Fruit fly (Drosophila melanogaster) ovary, adult (tissue): ENCODE measurements around the gene galene.
"Not testable (repeated sequence)": the region's sequence is repeated elsewhere in the genome, so short reads cannot be mapped to it uniquely, and the experiment has no call there.

Experiments
- CG17801 ChIP-seq: fragments of 200-800 bp; optimal IDR thresholded peaks from 2 replicates; lab custom pipeline; 2019; ENCODE audit warnings: missing biosample characterization, mild to moderate bottlenecking, missing genetic modification characterization, moderate library complexity; ENCODE audit not compliant: partially characterized antibody

Gene galene

DNA sequence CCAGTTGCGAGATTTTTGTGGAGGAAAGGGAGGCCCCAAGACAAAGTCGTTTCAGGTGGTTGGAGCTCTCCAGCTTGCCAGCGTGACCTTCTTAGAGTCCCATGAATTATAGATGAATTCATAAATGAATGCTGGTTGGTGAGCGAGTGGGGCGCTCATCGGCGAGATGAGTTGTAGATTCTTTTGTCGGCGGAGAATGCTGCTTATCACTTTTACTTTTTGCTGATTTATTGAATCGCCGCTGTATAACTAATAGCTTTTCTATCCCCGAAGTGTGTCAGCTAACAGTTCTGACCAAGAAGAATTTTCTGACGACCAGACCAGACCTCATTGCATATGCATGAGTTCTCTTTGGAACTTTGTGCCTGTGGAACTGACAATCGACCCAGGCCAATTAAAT lies 23.4 kb upstream of the galene start:
- TF ChIP-seq CG17801 (GFP tag; lab: Kevin White, UChicago): no peak

DNA sequence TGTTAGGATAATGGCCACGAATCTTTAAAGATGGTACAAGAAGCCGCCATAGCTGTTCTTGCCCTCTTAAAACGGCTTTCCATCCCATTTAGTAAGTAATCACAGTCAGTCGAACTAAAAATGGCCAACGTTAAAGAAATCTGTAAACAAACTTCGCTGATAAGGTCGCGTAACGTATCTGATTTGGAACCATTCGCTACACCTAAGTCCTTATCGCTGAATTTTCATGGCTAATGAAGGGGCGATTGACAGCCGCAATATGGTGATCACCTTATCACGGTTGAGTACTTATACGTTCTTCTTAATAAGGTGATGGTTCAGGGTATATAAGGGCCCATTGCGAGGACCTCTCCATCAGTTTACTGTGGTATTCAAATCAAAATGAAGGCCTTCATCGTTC lies 23.0 kb upstream of the galene start, which contains the start of gene LysE:
Gene LysE (plus strand): TSS at position 257 of the 400 bp plus-strand sequence.
- no peak for TF ChIP-seq CG17801 (GFP tag; lab: Kevin White, UChicago)

DNA sequence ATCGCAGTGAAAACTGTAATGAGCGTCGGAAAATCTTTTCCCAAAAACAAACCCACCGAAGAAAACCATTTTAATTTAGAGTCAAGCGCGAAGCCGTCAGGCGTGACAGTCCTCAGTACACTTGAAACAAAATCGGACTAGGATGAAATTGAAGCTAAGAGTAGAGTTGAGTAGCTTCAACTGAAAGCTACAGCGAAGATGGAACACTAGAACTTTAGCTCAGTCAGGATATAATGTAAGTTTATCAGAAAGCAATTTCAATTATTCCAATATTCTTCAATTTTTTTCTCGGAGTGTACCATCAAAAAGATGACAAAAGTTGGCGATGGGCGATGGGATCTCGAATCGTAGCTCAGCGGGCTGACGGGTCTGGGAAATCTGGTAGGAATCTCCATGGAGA lies 19.1 kb upstream of the galene start:
- TF ChIP-seq CG17801 (GFP tag; lab: Kevin White, UChicago): no peak

DNA sequence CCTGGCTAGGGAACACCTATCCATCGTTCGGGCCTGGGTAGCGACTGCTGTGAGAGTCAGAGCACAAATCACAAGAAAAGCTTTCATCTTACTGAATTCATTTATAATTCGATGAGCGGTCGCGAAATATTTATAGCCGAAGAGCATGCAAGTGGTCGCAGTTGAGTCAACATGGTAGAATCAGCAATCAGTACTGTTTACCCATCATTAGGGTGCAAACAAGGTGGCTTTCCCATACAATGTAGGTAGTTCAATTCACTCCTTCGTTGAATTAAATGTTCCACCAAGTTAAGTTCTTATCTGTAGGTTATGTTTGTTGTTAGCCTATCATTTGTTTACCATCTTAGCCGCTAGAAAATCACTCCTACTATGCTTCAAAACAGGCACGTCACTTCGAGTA lies 16.9 kb upstream of the galene start, which contains the start of gene LysP:
Gene LysP (minus strand): TSS at position 101 of the 400 bp plus-strand sequence.
- no peak for TF ChIP-seq CG17801 (GFP tag; lab: Kevin White, UChicago)

DNA sequence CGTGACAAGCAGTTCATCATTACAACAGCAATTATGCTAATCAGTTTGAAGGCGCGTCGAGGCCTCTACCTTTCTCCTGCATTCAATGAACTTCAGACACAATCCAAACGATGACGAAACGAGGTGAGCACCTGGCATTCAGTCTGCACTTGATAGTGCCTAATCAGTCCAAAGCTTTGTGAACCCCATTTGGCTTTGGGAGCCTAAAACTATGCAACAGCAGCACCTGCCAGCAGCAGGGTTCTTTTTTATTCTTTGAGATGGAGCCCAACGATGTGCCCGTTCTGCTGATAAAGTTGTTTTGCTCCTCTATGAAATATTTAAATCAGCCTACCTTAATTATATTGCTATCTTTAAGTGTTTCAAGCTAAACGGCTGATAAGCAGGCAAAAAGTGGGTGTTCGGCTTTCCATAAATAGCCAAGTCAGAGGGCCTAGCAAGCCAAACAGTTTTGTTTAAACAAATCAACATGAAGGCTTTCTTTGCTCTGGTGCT lies 8.2 kb upstream of the galene start, which contains the start of gene LysS:
Gene LysS (plus strand): TSS at position 445 of the 495 bp plus-strand sequence.
- TF ChIP-seq CG17801 (GFP tag; lab: Kevin White, UChicago): no peak

DNA sequence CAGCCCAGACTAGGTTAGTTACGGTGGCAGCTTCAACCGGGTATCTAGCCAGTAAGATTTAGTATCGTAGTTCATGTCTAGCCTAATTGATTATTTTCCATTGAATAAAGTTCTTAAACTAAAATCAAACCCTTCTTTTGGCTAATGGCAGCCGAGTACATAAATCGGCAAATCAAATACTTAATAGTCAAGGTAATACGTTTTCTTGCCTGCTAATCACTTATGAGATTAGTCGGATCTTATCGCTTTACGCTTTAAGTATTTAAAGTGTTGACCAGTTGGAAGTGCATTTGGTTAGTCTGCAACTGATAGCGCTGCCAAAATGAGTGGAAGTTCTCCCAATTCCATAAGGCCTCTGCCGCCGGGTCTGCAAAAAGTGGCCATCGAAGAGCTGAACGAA lies 2.9 kb upstream of the galene start, which contains the start of gene CG33965:
Gene CG33965 (plus strand): TSS at position 301 of the 400 bp plus-strand sequence.
- TF ChIP-seq CG17801 (GFP tag; lab: Kevin White, UChicago): no peak

DNA sequence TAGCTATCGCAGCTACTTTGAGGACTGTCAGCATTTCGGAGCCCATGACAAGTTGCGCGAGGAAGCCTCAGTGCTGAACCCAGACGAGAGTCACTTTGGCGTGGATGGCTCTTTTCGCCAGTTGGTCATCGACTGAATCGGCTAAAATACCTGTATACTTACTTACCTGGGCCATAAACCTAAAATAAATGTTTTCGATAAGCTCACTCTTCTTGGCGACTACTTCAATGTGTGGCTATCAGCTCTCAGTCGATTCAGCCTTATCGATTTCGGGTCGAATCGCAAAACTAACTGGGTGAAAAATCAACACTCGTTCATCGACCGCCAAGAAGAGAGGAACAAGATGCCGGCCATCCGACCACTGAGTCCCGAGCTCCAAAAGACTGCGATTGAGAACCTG lies 1.7 kb upstream of the galene start, which contains the start of gene CG33966:
Gene CG33966 (plus strand): TSS at position 301 of the 400 bp plus-strand sequence.
- no peak for TF ChIP-seq CG17801 (GFP tag; lab: Kevin White, UChicago)

DNA sequence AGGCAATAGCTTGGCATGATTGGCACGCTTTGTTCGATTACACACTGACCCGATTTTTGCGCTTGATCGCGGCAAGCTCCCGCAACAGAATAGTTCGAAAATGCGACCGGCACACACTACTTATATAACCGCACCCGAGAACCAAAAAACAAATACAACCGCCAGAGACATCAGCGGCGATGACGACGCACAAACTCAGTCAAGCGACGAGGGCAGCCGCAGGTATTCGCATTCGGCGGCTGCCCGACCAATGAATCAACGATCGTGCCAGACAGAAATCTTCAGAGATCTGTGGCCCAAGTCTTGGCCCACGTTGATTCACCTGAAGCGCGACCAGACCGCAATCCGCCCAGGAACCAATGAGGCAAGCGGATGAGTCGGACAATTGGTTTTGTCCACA lies 2.7 kb downstream of the galene start, which contains the start of gene CG9192:
Gene CG9192 (minus strand): TSS at position 101 of the 400 bp plus-strand sequence.
- no peak for TF ChIP-seq CG17801 (GFP tag; lab: Kevin White, UChicago)

DNA sequence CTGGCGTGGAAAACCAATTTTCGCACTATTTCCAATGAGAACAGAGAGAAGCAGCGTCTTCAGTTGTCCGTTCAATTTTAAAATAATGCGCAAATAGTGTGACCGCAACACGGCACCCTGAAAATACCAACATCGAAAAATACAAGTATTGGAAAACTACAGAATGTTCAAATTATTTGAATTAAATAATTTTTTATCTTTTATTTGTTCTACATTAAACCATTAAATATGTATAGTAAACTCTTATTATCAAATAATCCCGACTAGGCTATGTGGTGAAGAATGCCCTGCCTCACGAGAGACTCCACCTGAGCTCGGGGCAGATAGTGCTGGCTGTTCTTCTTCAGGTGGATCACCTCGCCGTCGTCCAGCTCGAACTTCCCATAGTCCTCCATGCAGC lies 10.3 kb downstream of the galene start, which contains the start of gene Klp61F:
Gene Klp61F (minus strand): TSS at position 101 of the 400 bp plus-strand sequence.
- TF ChIP-seq CG17801 (GFP tag; lab: Kevin White, UChicago): not testable (repeated sequence)

DNA sequence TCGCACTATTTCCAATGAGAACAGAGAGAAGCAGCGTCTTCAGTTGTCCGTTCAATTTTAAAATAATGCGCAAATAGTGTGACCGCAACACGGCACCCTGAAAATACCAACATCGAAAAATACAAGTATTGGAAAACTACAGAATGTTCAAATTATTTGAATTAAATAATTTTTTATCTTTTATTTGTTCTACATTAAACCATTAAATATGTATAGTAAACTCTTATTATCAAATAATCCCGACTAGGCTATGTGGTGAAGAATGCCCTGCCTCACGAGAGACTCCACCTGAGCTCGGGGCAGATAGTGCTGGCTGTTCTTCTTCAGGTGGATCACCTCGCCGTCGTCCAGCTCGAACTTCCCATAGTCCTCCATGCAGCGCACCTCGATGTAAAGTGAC lies 11.3 kb downstream of the galene start, which contains the start of gene CG32318:
Gene CG32318 (minus strand): TSS at position 101 of the 400 bp plus-strand sequence.
- not testable (repeated sequence) for TF ChIP-seq CG17801 (GFP tag; lab: Kevin White, UChicago)

DNA sequence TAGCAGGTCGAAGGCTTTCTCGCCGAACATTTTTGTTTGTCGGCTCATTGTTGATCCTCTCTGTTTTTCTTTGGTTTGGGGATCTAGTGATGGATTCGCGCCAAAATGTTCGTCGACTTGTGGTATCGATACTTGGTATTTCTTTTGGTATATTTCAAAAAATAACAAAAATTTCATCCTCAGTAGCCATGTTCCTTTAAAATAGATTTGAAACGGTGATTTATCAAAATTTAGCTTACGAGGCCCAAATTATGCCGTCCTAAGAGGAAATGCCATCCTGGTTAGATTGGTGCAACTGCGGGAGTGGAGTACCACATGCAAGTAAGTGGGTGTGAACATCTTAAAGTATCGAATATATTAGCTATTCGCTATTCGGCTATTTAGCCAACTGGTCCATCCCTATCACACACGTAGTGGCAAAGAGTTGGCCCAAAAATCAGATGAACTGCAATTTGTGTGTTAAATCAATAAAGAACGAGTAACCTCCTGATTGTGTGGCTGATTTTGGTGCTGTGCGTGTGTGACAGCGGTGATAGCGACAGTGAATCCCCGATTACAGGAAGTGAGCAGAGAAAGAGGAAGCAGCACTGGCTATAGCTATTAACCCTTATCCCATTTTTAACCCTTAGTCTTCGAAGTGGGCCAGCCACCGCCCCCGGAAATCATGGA lies 12.2 kb downstream of the galene start, which contains the start of the genes Psf1 and Sac1:
Gene Psf1 (minus strand): TSS at position 51 of the 669 bp plus-strand sequence.
Gene Sac1 (plus strand): TSS at position 191 of the 669 bp plus-strand sequence.
- no peak for TF ChIP-seq CG17801 (GFP tag; lab: Kevin White, UChicago)

DNA sequence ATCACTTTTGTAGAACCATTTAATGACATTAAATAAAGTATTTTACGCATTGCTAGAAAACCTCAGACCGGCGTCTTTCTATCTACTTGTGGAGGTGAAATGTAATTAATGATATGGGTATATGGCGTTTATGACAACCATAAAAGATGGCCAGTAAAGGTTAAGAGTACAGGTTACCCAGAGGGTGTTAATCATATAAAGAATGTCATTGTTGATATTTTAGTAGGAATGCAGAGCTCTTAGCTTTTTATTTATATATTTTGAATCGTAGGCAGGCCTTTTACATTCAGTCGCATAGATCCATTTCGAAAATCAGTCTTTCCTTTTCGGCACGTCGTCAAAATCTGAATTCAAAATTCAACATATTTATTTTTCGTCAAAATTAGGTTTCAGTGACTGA lies 14.9 kb downstream of the galene start, which contains the start of gene Bfc:
Gene Bfc (plus strand): TSS at position 301 of the 400 bp plus-strand sequence.
- no peak for TF ChIP-seq CG17801 (GFP tag; lab: Kevin White, UChicago)

DNA sequence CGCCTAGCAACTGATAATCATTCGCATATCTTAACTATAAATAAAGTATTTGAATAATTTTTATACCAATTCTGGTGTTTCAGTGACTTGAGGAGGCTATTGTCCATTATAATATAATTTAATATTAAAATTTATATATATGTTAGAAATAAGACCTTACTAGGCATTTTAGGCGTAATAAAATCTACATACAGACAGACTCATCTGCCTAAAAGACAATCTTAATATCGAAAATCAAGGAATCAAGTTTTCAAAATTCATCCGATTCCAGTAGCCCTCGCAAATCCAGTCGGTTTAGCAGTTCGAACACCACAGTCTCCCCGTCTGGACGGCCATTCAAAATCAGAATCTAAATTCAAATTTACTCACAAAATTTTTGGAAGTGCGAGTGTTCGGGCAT lies 16.2 kb downstream of the galene start, which contains the start of the genes CG9130 and CG9133:
Gene CG9130 (plus strand): TSS at position 301 of the 400 bp plus-strand sequence.
Gene CG9133 (plus strand): TSS at position 301 of the 400 bp plus-strand sequence.
- no peak for TF ChIP-seq CG17801 (GFP tag; lab: Kevin White, UChicago)

DNA sequence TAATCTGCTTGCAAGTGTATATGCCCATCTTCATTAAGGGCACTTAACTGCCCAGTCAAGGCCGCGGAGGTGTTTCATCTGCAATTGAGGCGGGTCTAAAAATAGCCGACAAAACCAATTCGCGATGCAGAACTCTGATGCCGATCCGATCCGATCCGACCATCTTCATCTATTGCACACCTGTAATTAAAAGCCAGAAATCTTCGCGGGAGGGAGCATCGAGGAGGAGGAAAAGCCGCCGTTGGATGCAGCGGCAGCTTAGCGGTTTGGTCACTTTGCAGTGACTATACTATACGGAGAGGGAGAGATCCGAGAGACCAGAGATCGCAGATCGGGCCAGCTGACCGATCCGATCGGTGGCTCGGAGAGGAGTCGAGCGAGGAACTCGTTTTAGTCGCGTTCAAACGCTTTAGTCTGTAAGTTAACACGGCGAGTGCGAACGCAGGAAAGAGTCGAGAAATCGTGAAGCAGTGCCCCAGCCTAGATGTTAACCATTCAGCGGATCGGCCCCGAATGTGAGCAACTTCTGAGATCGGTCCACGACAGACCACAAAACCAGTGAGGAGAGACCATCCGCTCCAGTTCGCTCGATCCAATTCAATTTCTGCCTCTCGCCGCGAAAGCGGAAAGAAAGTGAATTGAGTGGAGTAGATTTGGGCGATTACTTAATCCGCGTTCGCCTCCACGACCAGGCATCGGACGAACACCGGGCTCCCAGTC lies 20.7 kb downstream of the galene start, which contains the start of gene tfc:
Gene tfc (plus strand): TSS at position 389 of the 720 bp plus-strand sequence.
- no peak for TF ChIP-seq CG17801 (GFP tag; lab: Kevin White, UChicago)
